Worm (Caenorhabditis elegans) whole organism, midembryonic: Measurements from ENCODE around the gene gsnl-1.

Experiments used
- flt-1 ChIP-seq: fragments of 200-800 bp; sonication (Bioruptor generic); IDR thresholded peaks from 2 replicates; pipeline ENCODE4 v1.3.6; 2022; ENCODE audit warnings: missing genetic modification characterization, missing compliant biosample characterization
- ztf-23 ChIP-seq: fragments of 200-800 bp; sonication (Bioruptor generic); IDR thresholded peaks from 2 replicates; pipeline ENCODE4 v1.3.6; 2022; ENCODE audit warnings: missing genetic modification reagents, missing genetic modification characterization, missing compliant biosample characterization
- ztf-29 ChIP-seq: fragments of 200-800 bp; sonication (Bioruptor generic); IDR thresholded peaks from 2 replicates; pipeline ENCODE4 v1.3.6; 2022; ENCODE audit warnings: missing genetic modification reagents, missing genetic modification characterization, missing compliant biosample characterization

- TF ChIP-seq flt-1 (GFP tag; lab: Robert Waterston, UW) (no peak), ztf-29 (GFP tag; lab: Robert Waterston, UW) (no peak), ztf-23 (no peak)
Observed at ce11 chrV:9480566-9480965, 16.3 kb upstream of the gsnl-1 start, which contains the start of gene K06A4.6.
